Worm (Caenorhabditis elegans): Measurements from ENCODE around the gene pat-9.

ce11 chrX:16536230-16536940 is at the start of gene pat-9:
- TF ChIP-seq rnt-1 (tag; optimal IDR thresholded peaks at IDR 0.05) = no peak
- TF ChIP-seq unc-55 (GFP tag; optimal IDR thresholded peaks at IDR 0.05) = no peak
- no peak for TF ChIP-seq nfya-1 (tag; optimal IDR thresholded peaks at IDR 0.05)
- no peak for TF ChIP-seq elt-2 (tag; optimal IDR thresholded peaks at IDR 0.05)
- no peak for TF ChIP-seq pqm-1 (tag; optimal IDR thresholded peaks at IDR 0.05)
- TF ChIP-seq ama-1 (optimal IDR thresholded peaks at IDR 0.05) = no peak

Data from whole organism, late embryonic.